Worm (Caenorhabditis elegans): ENCODE measurements around the gene dyn-1.

dyn-1 gene

DNA sequence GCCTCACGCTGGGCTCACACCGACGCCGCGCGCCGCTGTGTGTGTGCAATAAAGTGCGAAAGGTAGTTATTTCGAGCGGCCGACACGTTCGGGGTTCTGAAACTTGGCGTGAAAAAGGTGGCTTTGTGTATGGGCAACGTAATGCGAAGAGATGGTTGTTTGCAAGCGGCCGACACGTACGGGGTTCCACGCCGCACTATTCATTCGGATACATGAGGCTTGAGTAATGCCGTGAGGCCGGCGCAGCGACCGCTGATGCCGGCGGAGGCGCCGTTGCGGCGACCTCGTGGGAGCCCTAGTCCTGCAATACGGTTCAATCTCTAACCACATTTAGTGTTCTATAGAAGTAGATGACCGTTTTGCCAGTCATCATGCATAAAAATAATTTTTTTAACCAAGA is 25.3 kb downstream of the dyn-1 start:
- TF ChIP-seq aha-1 (tag) (peak; percentile 11), vab-7 (GFP tag; IDR thresholded peaks at IDR 0.05) (no peak), F37D6.2 (tag; optimal IDR thresholded peaks at IDR 0.05) (no peak), set-16 (GFP tag; IDR thresholded peaks at IDR 0.05) (peak; percentile 70), ctbp-1 (GFP tag; IDR thresholded peaks at IDR 0.05) (no peak), mxl-3 (GFP tag; optimal IDR thresholded peaks at IDR 0.05) (no peak)

DNA sequence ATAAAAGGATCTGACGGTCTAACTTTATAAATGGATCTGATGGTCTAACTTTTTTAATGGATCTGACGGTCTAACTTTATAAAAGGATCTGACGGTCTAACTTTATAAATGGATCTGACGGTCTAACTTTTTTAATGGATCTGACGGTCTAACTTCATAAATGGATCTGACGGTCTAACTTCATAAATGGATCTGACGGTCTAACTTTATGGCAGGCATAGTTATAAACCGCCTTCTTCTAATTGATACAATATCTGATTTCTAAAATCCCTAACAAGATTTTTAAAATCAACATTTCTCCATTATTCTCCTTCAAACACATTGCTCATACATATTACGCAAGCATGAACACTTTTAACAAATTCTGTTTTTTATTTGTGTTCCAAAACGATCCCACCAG is 28.4 kb downstream of the dyn-1 start, which contains the start of gene K09A9.8:
TSS of gene K09A9.8 (minus strand) at position 101 of the 400 bp plus-strand sequence.
- TF ChIP-seq lin-39 (tag; optimal IDR thresholded peaks at IDR 0.05) (no peak), jun-1 (tag; optimal IDR thresholded peaks at IDR 0.05) (no peak), tra-1 (GFP tag; IDR thresholded peaks at IDR 0.05) (no peak), vab-7 (GFP tag; IDR thresholded peaks at IDR 0.05) (no peak), sdz-12 (GFP tag; optimal IDR thresholded peaks at IDR 0.05) (no peak), egl-27 (tag; optimal IDR thresholded peaks at IDR 0.05) (no peak), gei-8 (GFP tag; optimal IDR thresholded peaks at IDR 0.05) (no peak), nhr-237 (tag; optimal IDR thresholded peaks at IDR 0.05) (no peak), zfp-2 (tag; optimal IDR thresholded peaks at IDR 0.05) (no peak), egl-43 (GFP tag; IDR thresholded peaks at IDR 0.05) (no peak)

DNA sequence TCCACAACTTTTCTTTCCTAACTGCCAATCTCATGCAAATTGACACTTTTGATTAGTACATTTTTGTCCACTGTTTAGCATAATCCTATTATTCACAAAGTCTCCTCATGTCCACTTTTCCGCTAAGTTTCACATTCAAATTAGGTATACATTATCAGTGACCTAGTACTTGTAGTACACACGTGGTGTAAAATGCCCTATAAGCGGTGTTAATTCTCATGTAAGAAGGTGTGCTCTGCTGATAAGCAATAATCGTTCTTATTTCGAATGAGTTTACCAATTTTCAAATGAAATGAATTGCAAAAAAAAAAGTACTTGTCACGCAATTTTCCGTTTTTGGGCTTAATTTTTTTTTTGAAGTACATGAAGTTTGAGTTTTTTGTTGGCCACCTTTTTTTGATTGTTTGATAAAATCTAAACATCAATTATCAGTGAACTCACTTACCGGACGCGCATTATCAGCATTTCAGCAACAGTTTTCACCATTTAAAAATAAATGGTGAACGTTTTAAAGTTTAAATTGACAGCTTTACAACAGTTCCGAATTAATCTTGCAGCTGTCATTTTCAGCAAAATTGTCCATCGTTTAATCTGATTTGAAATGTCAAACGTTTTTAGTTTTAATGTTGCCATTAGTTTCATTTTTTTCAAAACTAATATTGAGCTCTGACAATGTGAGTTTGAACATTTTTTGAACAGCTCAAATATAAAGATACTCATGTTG is 30.1 kb downstream of the dyn-1 start:
- peak; percentile 42 for TF ChIP-seq dve-1 (tag; optimal IDR thresholded peaks at IDR 0.05; ENCODE audit: insufficient read depth)
- TF ChIP-seq nhr-111 (GFP tag; optimal IDR thresholded peaks at IDR 0.05): no peak
- TF ChIP-seq unc-39 (tag; optimal IDR thresholded peaks at IDR 0.05): no peak
- TF ChIP-seq lin-13 (GFP tag; optimal IDR thresholded peaks at IDR 0.05): no peak
- peak; percentile 27 for TF ChIP-seq T20F7.1 (GFP tag; optimal IDR thresholded peaks at IDR 0.05)
- peak; percentile 62; the same call in 1 of the 2 replicates for TF ChIP-seq php-3 (GFP tag; IDR thresholded peaks at IDR 0.05)
- peak; percentile 87 for TF ChIP-seq aha-1 (tag)
- no peak for TF ChIP-seq spr-3 (GFP tag; optimal IDR thresholded peaks at IDR 0.05)
- no peak for TF ChIP-seq lsy-2 (tag; optimal IDR thresholded peaks at IDR 0.05)
- no peak for TF ChIP-seq lin-39 (tag; optimal IDR thresholded peaks at IDR 0.05)
- no peak for TF ChIP-seq nhr-76 (tag; optimal IDR thresholded peaks at IDR 0.05)
- no peak for TF ChIP-seq mep-1 (tag; optimal IDR thresholded peaks at IDR 0.05)
- TF ChIP-seq gei-8 (GFP tag; optimal IDR thresholded peaks at IDR 0.05): no peak
- TF ChIP-seq tra-1 (GFP tag; IDR thresholded peaks at IDR 0.05): peak; percentile 94
- TF ChIP-seq hlh-11 (tag; optimal IDR thresholded peaks at IDR 0.05): peak; percentile 42
- no peak for TF ChIP-seq R02D3.7 (tag; optimal IDR thresholded peaks at IDR 0.05)
- no peak for TF ChIP-seq fkh-10 (GFP tag; optimal IDR thresholded peaks at IDR 0.05)
- TF ChIP-seq zag-1 (tag; optimal IDR thresholded peaks at IDR 0.05): no peak
- TF ChIP-seq daf-16 (GFP tag; optimal IDR thresholded peaks at IDR 0.05): no peak
- TF ChIP-seq daf-16 (tag; optimal IDR thresholded peaks at IDR 0.05): peak; percentile 31
- TF ChIP-seq arid-1 (GFP tag; conservative IDR thresholded peaks at IDR 0.05): no peak
- TF ChIP-seq daf-8 (GFP tag; IDR thresholded peaks at IDR 0.05): no peak
- TF ChIP-seq dpl-1 (GFP tag; optimal IDR thresholded peaks at IDR 0.05): no peak
- peak; percentile 27 for TF ChIP-seq nhr-48 (tag; optimal IDR thresholded peaks at IDR 0.05)
- peak; percentile 93 for TF ChIP-seq dmd-6 (GFP tag; IDR thresholded peaks at IDR 0.05)
- TF ChIP-seq F49E8.2 (tag; optimal IDR thresholded peaks at IDR 0.05; ENCODE audit: borderline replicate concordance): no peak
- TF ChIP-seq zip-11 (GFP tag; IDR thresholded peaks at IDR 0.05): no peak
- no peak for TF ChIP-seq ceh-62 (tag; optimal IDR thresholded peaks at IDR 0.05)
- peak; percentile 80 for TF ChIP-seq nhr-28 (tag; optimal IDR thresholded peaks at IDR 0.05)
- TF ChIP-seq ztf-7 (tag; optimal IDR thresholded peaks at IDR 0.05): no peak
- peak; percentile 14 for TF ChIP-seq mxl-3 (GFP tag; optimal IDR thresholded peaks at IDR 0.05)
- no peak for TF ChIP-seq lin-1 (GFP tag; IDR thresholded peaks at IDR 0.05)
- TF ChIP-seq snpc-4 (tag; optimal IDR thresholded peaks at IDR 0.05): no peak
- no peak for TF ChIP-seq Y105C5A.15 (GFP tag; IDR thresholded peaks at IDR 0.05)
- no peak for TF ChIP-seq nhr-6 (tag; optimal IDR thresholded peaks at IDR 0.05)
- no peak for TF ChIP-seq nhr-77 (tag; optimal IDR thresholded peaks at IDR 0.05)
- 0 out of 2 replicates have a peak, but pooled peaks have one; percentile 9 for TF ChIP-seq saeg-2 (GFP tag; IDR thresholded peaks at IDR 0.05)
- TF ChIP-seq attf-4 (tag; optimal IDR thresholded peaks at IDR 0.05): no peak
